Worm (Caenorhabditis elegans) whole organism, L4 larva: ENCODE measurements around the gene lgc-46.

Source experiments
- ama-1 ChIP-seq: fragments of 150-350 bp; optimal IDR thresholded peaks from 2 replicates; lab custom pipeline; 2014; ENCODE audit warnings: inconsistent platforms, mixed read lengths
- fos-1 ChIP-seq: fragments of 150-350 bp; optimal IDR thresholded peaks from 2 replicates; lab custom pipeline; 2014; ENCODE audit warnings: missing biosample characterization, missing genetic modification characterization
- mep-1 ChIP-seq: fragments of 150-350 bp; sonication (generic microtip); optimal IDR thresholded peaks from 3 replicates; lab custom pipeline; 2014; ENCODE audit warnings: missing biosample characterization, missing genetic modification characterization
- nhr-111 ChIP-seq: fragments of 200-800 bp; sonication (Bioruptor generic); optimal IDR thresholded peaks from 2 replicates; lab custom pipeline; 2018; ENCODE audit warnings: mild to moderate bottlenecking, missing genetic modification characterization, missing compliant biosample characterization
- nhr-237 ChIP-seq: sonication (generic microtip); optimal IDR thresholded peaks from 2 replicates; lab custom pipeline; 2017; ENCODE audit warnings: missing biosample characterization, missing genetic modification characterization
- nhr-48 ChIP-seq: sonication (generic microtip); optimal IDR thresholded peaks from 2 replicates; lab custom pipeline; 2016; ENCODE audit warnings: mild to moderate bottlenecking, missing genetic modification characterization, missing compliant biosample characterization
- php-3 ChIP-seq: fragments of 200-800 bp; sonication (Bioruptor generic); IDR thresholded peaks from 2 replicates; pipeline ENCODE4 v1.3.6; 2022; ENCODE audit warnings: missing genetic modification reagents, missing genetic modification characterization, missing compliant biosample characterization

DNA sequence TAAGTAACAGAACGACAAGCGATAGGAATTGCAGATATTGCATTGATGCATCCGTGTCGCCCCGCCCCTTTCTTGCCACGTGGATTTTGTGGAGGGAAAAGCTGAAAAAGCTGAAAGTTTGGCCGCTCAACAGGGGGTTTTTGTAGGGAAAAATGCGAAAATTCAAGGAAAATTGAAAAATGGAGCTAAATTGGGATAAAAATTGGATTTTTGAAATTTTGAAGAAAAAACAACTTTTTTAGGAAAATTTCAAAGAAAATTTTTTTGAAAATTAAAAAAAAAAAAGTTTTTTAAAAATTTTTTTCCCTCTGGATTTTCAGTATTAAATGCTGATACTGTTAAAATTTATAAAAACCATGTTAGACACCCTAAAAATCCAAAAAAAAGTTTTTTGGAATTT, at the start of gene lgc-46:
- TF ChIP-seq nhr-48 (tag; lab: Kevin White, UChicago) (no peak), nhr-111 (GFP tag; lab: Kevin White, UChicago) (no peak), php-3 (GFP tag; lab: Robert Waterston, UW) (no peak), fos-1 (tag; lab: Kevin White, UChicago) (no peak), mep-1 (tag; lab: Kevin White, UChicago) (no peak), nhr-237 (no peak), ama-1 (lab: Kevin White, UChicago) (no peak)
